Worm (Caenorhabditis elegans) whole organism, midembryonic: ENCODE data around the gene C50D2.10.

Source experiments
- flt-1 ChIP-seq: fragments of 200-800 bp; sonication (Bioruptor generic); IDR thresholded peaks from 2 replicates; pipeline ENCODE4 v1.3.6; 2022; ENCODE audit warnings: missing genetic modification characterization, missing compliant biosample characterization
- klf-2 ChIP-seq: fragments of 200-800 bp; sonication (Bioruptor generic); conservative IDR thresholded peaks from 2 replicates; pipeline ENCODE4 v1.3.6; 2022; ENCODE audit warnings: missing genetic modification reagents, missing genetic modification characterization, missing compliant biosample characterization
- med-1 ChIP-seq: sonication (generic microtip); optimal IDR thresholded peaks from 2 replicates; lab custom pipeline; 2017; ENCODE audit warnings: missing genetic modification characterization, mild to moderate bottlenecking, missing compliant biosample characterization, antibody characterized with exemption, missing genetic modification reagents; ENCODE audit not compliant: insufficient read depth
- ref-1 ChIP-seq: fragments of 200-800 bp; sonication (Bioruptor generic); conservative IDR thresholded peaks from 2 replicates; pipeline ENCODE4 v1.3.6; 2022; ENCODE audit warnings: missing genetic modification reagents, missing genetic modification characterization, missing compliant biosample characterization
- ztf-29 ChIP-seq: fragments of 200-800 bp; sonication (Bioruptor generic); IDR thresholded peaks from 2 replicates; pipeline ENCODE4 v1.3.6; 2022; ENCODE audit warnings: missing genetic modification reagents, missing genetic modification characterization, missing compliant biosample characterization

ce11 chrII:51352-51751 lies 47.6 kb upstream of the C50D2.10 start, which contains the start of gene sptl-1:
- TF ChIP-seq med-1 (GFP tag; lab: Kevin White, UChicago): no peak
- TF ChIP-seq ref-1: no peak
- TF ChIP-seq flt-1 (GFP tag; lab: Robert Waterston, UW): no peak
- no peak for TF ChIP-seq klf-2
- TF ChIP-seq ztf-29 (GFP tag; lab: Robert Waterston, UW): no peak
